Fruit fly (Drosophila melanogaster) whole organism, embryonic: Measurements from ENCODE around the gene CG31103.

Experiments
- CG10209 ChIP-seq: fragments of 200-800 bp; sonication (Bioruptor generic); optimal IDR thresholded peaks from 3 replicates; lab custom pipeline; 2017; ENCODE audit warnings: missing biosample characterization, mild to moderate bottlenecking, missing genetic modification characterization, missing genetic modification reagents
- CG1024 ChIP-seq: fragments of 200-800 bp; sonication (Bioruptor generic); IDR thresholded peaks from 2 replicates; pipeline ENCODE4 v1.3.6; 2022; ENCODE audit warnings: missing biosample characterization, missing genetic modification characterization
- CG10979 ChIP-seq: fragments of 200-800 bp; sonication (Bioruptor generic); optimal IDR thresholded peaks from 2 replicates; lab custom pipeline; 2018; ENCODE audit warnings: missing biosample characterization, mild to moderate bottlenecking, missing genetic modification characterization, moderate library complexity
- CG11504 ChIP-seq: fragments of 200-800 bp; sonication (Bioruptor generic); optimal IDR thresholded peaks from 3 replicates; lab custom pipeline; 2019; ENCODE audit warnings: missing biosample characterization, mild to moderate bottlenecking, missing genetic modification characterization, moderate library complexity
- CG1603 ChIP-seq: fragments of 200-800 bp; sonication (Bioruptor generic); optimal IDR thresholded peaks from 2 replicates; lab custom pipeline; 2019; ENCODE audit warnings: missing biosample characterization, mild to moderate bottlenecking, missing genetic modification characterization, moderate library complexity
- CG18262 ChIP-seq: fragments of 200-800 bp; optimal IDR thresholded peaks from 3 replicates; lab custom pipeline; 2019; ENCODE audit warnings: missing biosample characterization, mild to moderate bottlenecking, missing genetic modification characterization, moderate library complexity
- CG18599 ChIP-seq: fragments of 200-800 bp; sonication (Bioruptor generic); optimal IDR thresholded peaks from 3 replicates; lab custom pipeline; 2017; ENCODE audit warnings: missing biosample characterization, missing genetic modification characterization, mild to moderate bottlenecking, moderate library complexity, missing genetic modification reagents
- CG2120 ChIP-seq: fragments of 200-800 bp; sonication (Bioruptor generic); optimal IDR thresholded peaks from 3 replicates; lab custom pipeline; 2016; ENCODE audit warnings: missing biosample characterization, missing genetic modification characterization
- CG2678 ChIP-seq: fragments of 200-800 bp; sonication (Bioruptor generic); optimal IDR thresholded peaks from 3 replicates; lab custom pipeline; 2019; ENCODE audit warnings: missing biosample characterization, mild to moderate bottlenecking, missing genetic modification characterization, moderate library complexity
- CG2712 ChIP-seq: fragments of 200-800 bp; optimal IDR thresholded peaks from 3 replicates; lab custom pipeline; 2019; ENCODE audit warnings: missing biosample characterization, mild to moderate bottlenecking, missing genetic modification characterization, moderate library complexity
- CG32772 ChIP-seq: fragments of 200-800 bp; sonication (Bioruptor generic); IDR thresholded peaks from 2 replicates; pipeline ENCODE4 v1.3.6; 2022; ENCODE audit warnings: missing biosample characterization, missing genetic modification characterization
- CG4360 ChIP-seq: fragments of 200-800 bp; sonication (Bioruptor generic); IDR thresholded peaks from 2 replicates; pipeline ENCODE4 v1.3.6; 2022; ENCODE audit warnings: missing biosample characterization, missing genetic modification characterization
- CG4404 ChIP-seq: fragments of 200-800 bp; sonication (Bioruptor generic); IDR thresholded peaks from 2 replicates; pipeline ENCODE4 v1.3.6; 2022; ENCODE audit warnings: missing biosample characterization, missing genetic modification characterization
- CG7556 ChIP-seq: fragments of 200-800 bp; sonication (Bioruptor generic); optimal IDR thresholded peaks from 2 replicates; lab custom pipeline; 2017; ENCODE audit warnings: missing biosample characterization, mild to moderate bottlenecking, missing genetic modification characterization
- CG7745 ChIP-seq: fragments of 200-800 bp; sonication (Bioruptor generic); optimal IDR thresholded peaks from 2 replicates; lab custom pipeline; 2018; ENCODE audit warnings: missing biosample characterization, mild to moderate bottlenecking, missing genetic modification characterization, moderate library complexity
- CG9727 ChIP-seq: fragments of 200-800 bp; sonication (Bioruptor generic); optimal IDR thresholded peaks from 3 replicates; lab custom pipeline; 2017; ENCODE audit warnings: missing biosample characterization, mild to moderate bottlenecking, missing genetic modification characterization
- CoRest ChIP-seq: fragments of 200-800 bp; sonication (Bioruptor generic); optimal IDR thresholded peaks from 3 replicates; lab custom pipeline; 2018; ENCODE audit warnings: missing biosample characterization, mild to moderate bottlenecking, missing genetic modification characterization, moderate library complexity
- Doc2 ChIP-seq: fragments of 200-800 bp; sonication (Bioruptor generic); IDR thresholded peaks from 2 replicates; pipeline ENCODE4 v1.3.6; 2022; ENCODE audit warnings: missing biosample characterization, missing genetic modification characterization
- HLH3B ChIP-seq: fragments of 200-800 bp; sonication (Bioruptor generic); IDR thresholded peaks from 2 replicates; pipeline ENCODE4 v1.3.6; 2022; ENCODE audit warnings: missing biosample characterization, missing genetic modification characterization
- HLH4C ChIP-seq: fragments of 200-800 bp; sonication (Bioruptor generic); IDR thresholded peaks from 3 replicates; pipeline ENCODE4 v1.3.6; 2022; ENCODE audit warnings: missing biosample characterization, missing genetic modification characterization; ENCODE audit not compliant: partially characterized antibody
- Hey ChIP-seq: fragments of 200-800 bp; sonication (Bioruptor generic); optimal IDR thresholded peaks from 3 replicates; lab custom pipeline; 2018; ENCODE audit warnings: missing biosample characterization, mild to moderate bottlenecking, missing genetic modification characterization
- Hr51 ChIP-seq, 2 experiments: fragments of 200-800 bp; sonication (Bioruptor generic); optimal IDR thresholded peaks; 2 replicates in 1 of 2; 3 replicates in 1 of 2; lab custom pipeline; 2016 to 2018; ENCODE audit warnings: missing biosample characterization in 2 of 2, missing genetic modification characterization in 2 of 2, mild to moderate bottlenecking in 1 of 2, moderate library complexity in 1 of 2
- MTF-1 ChIP-seq: fragments of 200-800 bp; sonication (Bioruptor generic); optimal IDR thresholded peaks from 2 replicates; lab custom pipeline; 2018; ENCODE audit warnings: missing biosample characterization, mild to moderate bottlenecking, missing genetic modification characterization, borderline replicate concordance
- Med ChIP-seq: fragments of 200-800 bp; sonication (Bioruptor generic); peaks from one replicate; lab custom pipeline; 2016; ENCODE audit warnings: missing biosample characterization, missing genetic modification characterization, mild to moderate bottlenecking, inconsistent platforms, moderate library complexity
- Pdp1 ChIP-seq, 2 experiments: fragments of 200-800 bp; sonication (Bioruptor generic); optimal IDR thresholded peaks; 3 replicates each; lab custom pipeline; 2016; ENCODE audit warnings: missing biosample characterization in 2 of 2, missing genetic modification characterization in 2 of 2, mild to moderate bottlenecking in 1 of 2, moderate library complexity in 1 of 2
- Sox102F ChIP-seq: fragments of 200-800 bp; sonication (Bioruptor generic); optimal IDR thresholded peaks from 2 replicates; lab custom pipeline; 2018; ENCODE audit warnings: missing biosample characterization, mild to moderate bottlenecking, missing genetic modification characterization, moderate library complexity
- Xrp1 ChIP-seq: fragments of 200-800 bp; sonication (Bioruptor generic); IDR thresholded peaks from 2 replicates; pipeline ENCODE4 v1.3.6; 2022; ENCODE audit warnings: missing biosample characterization, missing genetic modification characterization
- ase ChIP-seq: fragments of 200-800 bp; sonication (Bioruptor generic); IDR thresholded peaks from 3 replicates; pipeline ENCODE4 v1.3.6; 2022; ENCODE audit warnings: missing biosample characterization, missing genetic modification characterization
- chinmo ChIP-seq: fragments of 200-800 bp; sonication (Bioruptor generic); IDR thresholded peaks from 4 replicates; pipeline ENCODE4 v1.3.6; 2022; ENCODE audit warnings: missing biosample characterization, missing genetic modification characterization; ENCODE audit not compliant: partially characterized antibody
- chn ChIP-seq: fragments of 200-800 bp; sonication (Bioruptor generic); optimal IDR thresholded peaks from 2 replicates; lab custom pipeline; 2016; ENCODE audit warnings: missing biosample characterization, missing genetic modification characterization
- ci ChIP-seq: fragments of 200-800 bp; sonication (Bioruptor generic); IDR thresholded peaks from 3 replicates; pipeline ENCODE4 v1.3.6; 2022; ENCODE audit warnings: missing biosample characterization, missing genetic modification characterization
- dmrt99B ChIP-seq: fragments of 200-800 bp; sonication (Bioruptor generic); optimal IDR thresholded peaks from 2 replicates; lab custom pipeline; 2018; ENCODE audit warnings: missing biosample characterization, mild to moderate bottlenecking, missing genetic modification characterization, moderate library complexity
- dysf ChIP-seq: fragments of 200-800 bp; sonication (Bioruptor generic); IDR thresholded peaks from 3 replicates; pipeline ENCODE4 v1.3.6; 2022; ENCODE audit warnings: missing biosample characterization, missing genetic modification characterization
- esg ChIP-seq: fragments of 200-800 bp; sonication (Bioruptor generic); conservative IDR thresholded peaks from 2 replicates; pipeline ENCODE4 v1.3.6; 2022; ENCODE audit warnings: missing biosample characterization, missing genetic modification characterization
- gem ChIP-seq: fragments of 200-800 bp; sonication (Bioruptor generic); optimal IDR thresholded peaks from 2 replicates; lab custom pipeline; 2019; ENCODE audit warnings: missing biosample characterization, mild to moderate bottlenecking, missing genetic modification characterization, moderate library complexity
- lab ChIP-seq: fragments of 200-800 bp; sonication (Bioruptor generic); optimal IDR thresholded peaks from 3 replicates; lab custom pipeline; 2017; ENCODE audit warnings: missing biosample characterization, missing genetic modification characterization, mild to moderate bottlenecking, moderate library complexity, missing genetic modification reagents
- lmd ChIP-seq: fragments of 200-800 bp; sonication (Bioruptor generic); IDR thresholded peaks from 2 replicates; pipeline ENCODE4 v1.3.6; 2022; ENCODE audit warnings: missing biosample characterization, missing genetic modification characterization
- nmo ChIP-seq: fragments of 200-800 bp; sonication (Bioruptor generic); optimal IDR thresholded peaks from 2 replicates; lab custom pipeline; 2018; ENCODE audit warnings: missing biosample characterization, mild to moderate bottlenecking, missing genetic modification characterization, moderate library complexity
- phol ChIP-seq: fragments of 200-800 bp; sonication (Bioruptor generic); optimal IDR thresholded peaks from 3 replicates; lab custom pipeline; 2018; ENCODE audit warnings: missing biosample characterization, mild to moderate bottlenecking, missing genetic modification characterization, moderate library complexity
- prd ChIP-seq, 3 experiments: fragments of >200 bp in 2 of 3; fragments of 200-800 bp in 1 of 3; sonication (Bioruptor generic) in 1 of 3; optimal IDR thresholded peaks in 2 of 3; IDR thresholded peaks in 1 of 3; 2 replicates in 2 of 3; 3 replicates in 1 of 3; pipeline versions ENCODE4 v1.3.6 to Lab custom; 2017 to 2022; ENCODE audit warnings: missing biosample characterization in 1 of 3, missing genetic modification characterization in 1 of 3
- row ChIP-seq: fragments of 200-800 bp; sonication (Bioruptor generic); IDR thresholded peaks from 3 replicates; pipeline ENCODE4 v1.3.6; 2022; ENCODE audit warnings: missing biosample characterization, missing genetic modification characterization
- sens ChIP-seq: fragments of 200-800 bp; sonication (Bioruptor generic); peaks from one replicate; lab custom pipeline; 2016; ENCODE audit warnings: missing biosample characterization, missing genetic modification characterization
- slbo ChIP-seq: fragments of 200-800 bp; sonication (Bioruptor generic); IDR thresholded peaks from 2 replicates; pipeline ENCODE4 v1.3.6; 2022; ENCODE audit warnings: missing biosample characterization, missing genetic modification characterization
- zen ChIP-seq: fragments of 200-800 bp; sonication (Bioruptor generic); optimal IDR thresholded peaks from 3 replicates; lab custom pipeline; 2018; ENCODE audit warnings: missing biosample characterization, mild to moderate bottlenecking, missing genetic modification characterization, moderate library complexity
- zen2 ChIP-seq: fragments of 200-800 bp; sonication (Bioruptor generic); IDR thresholded peaks from 3 replicates; pipeline ENCODE4 v1.3.6; 2022; ENCODE audit warnings: missing biosample characterization, missing genetic modification characterization; ENCODE audit not compliant: partially characterized antibody
- zf30C ChIP-seq: fragments of 200-800 bp; sonication (Bioruptor generic); optimal IDR thresholded peaks from 3 replicates; lab custom pipeline; 2018; ENCODE audit warnings: missing biosample characterization, mild to moderate bottlenecking, missing genetic modification characterization

The CG31103 gene

DNA sequence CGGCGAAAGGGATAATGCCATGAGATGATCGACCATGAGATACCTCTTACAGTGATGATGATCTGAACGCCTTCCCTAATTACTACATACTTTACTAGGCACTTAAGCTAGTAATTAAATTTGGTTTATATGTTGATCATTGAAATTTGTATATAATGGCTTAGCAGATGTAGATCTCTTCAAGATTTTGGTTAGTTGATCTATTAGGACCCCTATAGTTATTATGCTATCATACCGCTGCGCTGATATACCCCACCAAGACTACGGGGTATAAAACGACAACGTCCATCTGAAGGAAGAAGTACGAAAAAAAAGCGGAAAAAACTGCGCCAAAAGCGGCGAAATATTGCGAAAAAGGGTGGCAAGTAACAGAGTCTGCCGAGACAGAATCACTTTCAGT lies 44.9 kb upstream of the CG31103 start (continued):
- TF ChIP-seq HLH4C (GFP tag; lab: Robert Waterston, UW) (no peak), CG7556 (peak; percentile 25)
- TF ChIP-seq, all 482 proteins: peak for 69

- TF ChIP-seq prd (optimal IDR thresholded peaks at IDR 0.05; lab: Kevin White, UChicago) (no peak), prd (GFP tag; IDR thresholded peaks at IDR 0.05; lab: Robert Waterston, UW) (peak; percentile 51; the same call in 1 of the 3 replicates), dysf (GFP tag; lab: Robert Waterston, UW) (peak; percentile 37; the same call in 1 of the 3 replicates), ase (0 out of 3 replicates have a peak, but pooled peaks have one; percentile 26), nmo (GFP tag; lab: Kevin White, UChicago) (no peak), chn (no peak), zen2 (GFP tag; lab: Robert Waterston, UW) (no peak), Xrp1 (GFP tag; lab: Robert Waterston, UW) (peak; percentile 26; the same call in 1 of the 2 replicates), dmrt99B (peak; percentile 23), row (peak; percentile 51), zf30C (GFP tag; lab: Kevin White, UChicago) (peak; percentile 58), CG11504 (tag; lab: Kevin White, UChicago) (peak; percentile 28), gem (peak; percentile 31), CG10979 (tag; lab: Kevin White, UChicago) (peak; percentile 22), slbo (GFP tag; lab: Robert Waterston, UW) (0 out of 2 replicates have a peak, but pooled peaks have one; percentile 23), phol (tag; lab: Kevin White, UChicago) (peak; percentile 18), CG2678 (tag; lab: Kevin White, UChicago) (peak; percentile 24), lmd (peak; percentile 15; the same call in 1 of the 2 replicates), CG2712 (tag; lab: Kevin White, UChicago) (peak; percentile 13), CG4360 (no peak), sens (GFP tag; lab: Kevin White, UChicago) (peak; percentile 51), Pdp1 (GFP tag; optimal IDR thresholded peaks at IDR 0.05; lab: Kevin White, UChicago) (peak in 1 of 2 experiments; percentile 12), CG10209 (peak; percentile 11), CG7745 (tag; lab: Kevin White, UChicago) (no peak), CG1603 (tag; lab: Kevin White, UChicago) (peak; percentile 18), lab (GFP tag; lab: Kevin White, UChicago) (peak; percentile 11), CG2120 (GFP tag; lab: Kevin White, UChicago) (peak; percentile 17), CG9727 (peak; percentile 2), CG18599 (GFP tag; lab: Kevin White, UChicago) (peak; percentile 53), CoRest (tag; lab: Kevin White, UChicago) (peak; percentile 7), CG1024 (GFP tag; lab: Robert Waterston, UW) (0 out of 2 replicates have a peak, but pooled peaks have one; percentile 5), chinmo (no peak), Hey (tag; lab: Kevin White, UChicago) (no peak), Hr51 (GFP tag; optimal IDR thresholded peaks at IDR 0.05; lab: Kevin White, UChicago) (peak in 1 of 2 experiments; percentile 24), CG18262 (peak; percentile 13), esg (GFP tag; lab: Robert Waterston, UW) (0 out of 2 replicates have a peak, but pooled peaks have one; percentile 5), Med (GFP tag; lab: Kevin White, UChicago) (peak; percentile 77), CG32772 (no peak), zen (tag; lab: Kevin White, UChicago) (no peak), CG4404 (peak; percentile 12; the same call in 1 of the 2 replicates), Sox102F (peak; percentile 18), MTF-1 (GFP tag; lab: Kevin White, UChicago) (no peak), Doc2 (GFP tag; lab: Robert Waterston, UW) (no peak), ci (GFP tag; lab: Robert Waterston, UW) (no peak), CG7556 (peak; percentile 6), HLH3B (GFP tag; lab: Robert Waterston, UW) (0 out of 2 replicates have a peak, but pooled peaks have one; percentile 5)
Observed at dm6 chr3R:25176517-25176916, 42.6 kb upstream of the CG31103 start.
